Fruit fly (Drosophila melanogaster) S2 (cell line): Measurements from ENCODE around the gene twin.

Source experiments
- CG8478 ChIP-seq: fragments of >200 bp; optimal IDR thresholded peaks from 2 replicates; lab custom pipeline; 2018
- CTCF ChIP-seq, 2 experiments: fragments of >200 bp; optimal IDR thresholded peaks; 2 replicates each; lab custom pipeline; 2018

DNA sequence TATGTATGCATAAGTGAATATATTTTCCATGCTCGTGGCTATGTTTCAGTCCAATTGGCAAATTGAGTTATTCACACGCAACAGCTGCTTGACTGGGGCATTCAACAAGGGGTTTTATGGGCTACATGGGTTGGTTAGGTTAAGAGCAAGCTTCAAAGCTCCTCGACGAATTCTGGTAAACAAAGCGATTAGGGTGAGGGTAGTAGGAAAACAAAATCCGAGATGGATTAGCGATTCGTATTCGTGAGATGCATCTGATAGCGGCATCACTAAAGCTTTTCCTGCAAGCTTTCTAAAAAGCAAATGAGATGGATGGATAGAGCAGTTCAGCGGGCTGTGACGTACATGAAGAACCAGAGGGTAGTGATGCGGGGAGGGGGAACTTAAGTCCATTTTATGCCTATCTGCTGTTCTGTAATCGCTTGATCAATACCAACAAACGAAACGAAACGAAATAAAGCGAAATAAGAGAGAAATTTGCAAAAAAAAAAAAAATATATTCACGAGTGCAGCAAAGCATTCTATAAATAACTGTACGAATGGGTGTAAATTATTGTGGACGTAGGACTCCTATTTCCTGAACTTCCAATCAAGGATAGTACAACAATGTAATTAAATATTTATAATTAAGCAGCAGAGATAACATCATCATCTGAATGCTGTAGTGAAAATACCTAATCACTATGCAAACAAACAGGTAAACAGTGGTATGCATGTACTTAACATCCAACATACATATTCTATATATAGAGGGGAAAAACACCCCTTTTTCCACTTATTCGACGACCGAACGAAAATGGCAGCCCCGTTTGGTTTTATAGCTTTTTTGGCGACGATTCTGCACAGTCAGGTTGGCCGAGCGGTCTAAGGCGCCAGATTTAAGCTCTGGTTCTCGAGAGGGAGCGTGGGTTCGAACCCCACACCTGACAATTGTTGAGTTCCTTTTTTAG lies 42.9 kb upstream of the twin start:
- TF ChIP-seq CG8478 (lab: Kevin White, UChicago) = no peak
- TF ChIP-seq CTCF (optimal IDR thresholded peaks at IDR 0.05; lab: Kevin White, UChicago) = no peak
